Worm (Caenorhabditis elegans) whole organism, young adult: ENCODE data around the gene F11A10.5.

Experiments used
- B0035.1 ChIP-seq: sonication (generic microtip); optimal IDR thresholded peaks from 2 replicates; lab custom pipeline; 2016; ENCODE audit warnings: missing genetic modification characterization, mild to moderate bottlenecking, missing compliant biosample characterization, missing genotype, missing genetic modification reagents
- C17E4.6 ChIP-seq: fragments of 200-800 bp; sonication (Bioruptor generic); IDR thresholded peaks from 2 replicates; pipeline ENCODE4 v1.3.6; 2022; ENCODE audit warnings: missing genetic modification reagents, missing genetic modification characterization, missing compliant biosample characterization
- F52B5.7 ChIP-seq: sonication (generic microtip); optimal IDR thresholded peaks from 2 replicates; lab custom pipeline; 2016; ENCODE audit warnings: mild to moderate bottlenecking, missing genetic modification characterization, missing compliant biosample characterization
- K11D2.4 ChIP-seq: fragments of 200-800 bp; sonication (Bioruptor generic); IDR thresholded peaks from 2 replicates; pipeline ENCODE4 v1.3.6; 2022; ENCODE audit warnings: missing genetic modification reagents, missing genetic modification characterization, missing compliant biosample characterization
- T26A5.8 ChIP-seq: sonication (generic microtip); optimal IDR thresholded peaks from 2 replicates; lab custom pipeline; 2016; ENCODE audit warnings: missing genetic modification characterization, missing compliant biosample characterization
- Y56A3A.18 ChIP-seq: fragments of 200-800 bp; sonication (Bioruptor generic); IDR thresholded peaks from 2 replicates; pipeline ENCODE4 v1.3.6; 2022; ENCODE audit warnings: missing genetic modification reagents, missing genetic modification characterization, missing compliant biosample characterization
- Y67H2A.10 ChIP-seq: fragments of 200-800 bp; sonication (Bioruptor generic); conservative IDR thresholded peaks from 2 replicates; pipeline ENCODE4 v1.3.6; 2022; ENCODE audit warnings: missing genetic modification reagents, missing genetic modification characterization, missing compliant biosample characterization
- Y79H2A.3 ChIP-seq: fragments of 200-800 bp; sonication (Bioruptor generic); conservative IDR thresholded peaks from 2 replicates; pipeline ENCODE4 v1.3.6; 2022; ENCODE audit warnings: missing genetic modification reagents, missing genetic modification characterization, missing compliant biosample characterization
- ZK185.1 ChIP-seq: sonication (generic microtip); optimal IDR thresholded peaks from 2 replicates; lab custom pipeline; 2016; ENCODE audit warnings: mild to moderate bottlenecking, missing genetic modification characterization, missing compliant biosample characterization; ENCODE audit not compliant: poor library complexity, severe bottlenecking
- aptf-3 ChIP-seq: fragments of 200-800 bp; sonication (Bioruptor generic); IDR thresholded peaks from 2 replicates; pipeline ENCODE4 v1.3.6; 2022; ENCODE audit warnings: missing genetic modification characterization, missing compliant biosample characterization
- atf-7 ChIP-seq: sonication (generic microtip); optimal IDR thresholded peaks from 2 replicates; lab custom pipeline; 2017; ENCODE audit warnings: mild to moderate bottlenecking, missing genetic modification characterization, missing compliant biosample characterization
- cebp-1 ChIP-seq, 2 experiments: fragments of 200-800 bp in 1 of 2; sonication (Bioruptor generic) in 1 of 2; sonication (generic microtip) in 1 of 2; IDR thresholded peaks in 1 of 2; optimal IDR thresholded peaks in 1 of 2; 2 replicates each; pipeline versions ENCODE4 v1.3.6 to Lab custom; 2017 to 2022; ENCODE audit warnings: missing compliant biosample characterization in 2 of 2, missing genetic modification characterization in 2 of 2, mild to moderate bottlenecking in 1 of 2, missing genetic modification reagents in 1 of 2, moderate library complexity in 1 of 2
- cebp-2 ChIP-seq: fragments of 200-800 bp; sonication (Bioruptor generic); IDR thresholded peaks from 2 replicates; pipeline ENCODE4 v1.3.6; 2022; ENCODE audit warnings: missing genetic modification characterization, missing compliant biosample characterization
- chd-7 ChIP-seq: sonication (generic microtip); optimal IDR thresholded peaks from 2 replicates; lab custom pipeline; 2016; ENCODE audit warnings: mild to moderate bottlenecking, missing genetic modification characterization, moderate library complexity, missing compliant biosample characterization
- dpl-1 ChIP-seq: fragments of 150-350 bp; optimal IDR thresholded peaks from 2 replicates; lab custom pipeline; 2014; ENCODE audit warnings: missing biosample characterization, missing genetic modification reagents, missing genetic modification characterization
- efl-1 ChIP-seq: fragments of 150-350 bp; optimal IDR thresholded peaks from 2 replicates; lab custom pipeline; 2014; ENCODE audit warnings: missing biosample characterization, missing genetic modification reagents, missing genetic modification characterization
- ets-4 ChIP-seq: fragments of 200-800 bp; sonication (Bioruptor generic); optimal IDR thresholded peaks from 2 replicates; lab custom pipeline; 2018; ENCODE audit warnings: mild to moderate bottlenecking, missing genetic modification characterization, missing compliant biosample characterization
- hlh-12 ChIP-seq: sonication (generic microtip); optimal IDR thresholded peaks from 2 replicates; lab custom pipeline; 2016; ENCODE audit warnings: missing genetic modification characterization, missing compliant biosample characterization
- hlh-26 ChIP-seq: fragments of 200-800 bp; sonication (Bioruptor generic); conservative IDR thresholded peaks from 2 replicates; pipeline ENCODE4 v1.3.6; 2022; ENCODE audit warnings: missing genetic modification reagents, missing genetic modification characterization, missing compliant biosample characterization
- hmg-20 ChIP-seq: fragments of 200-800 bp; sonication (Bioruptor generic); IDR thresholded peaks from 2 replicates; pipeline ENCODE4 v1.3.6; 2022; ENCODE audit warnings: missing genetic modification reagents, missing genetic modification characterization, missing compliant biosample characterization
- hsf-1 ChIP-seq: fragments of 200-800 bp; sonication (Bioruptor generic); IDR thresholded peaks from 2 replicates; pipeline ENCODE4 v1.3.6; 2022; ENCODE audit warnings: missing genetic modification reagents, missing genetic modification characterization, missing compliant biosample characterization
- lin-26 ChIP-seq: fragments of 200-800 bp; sonication (Bioruptor generic); IDR thresholded peaks from 2 replicates; pipeline ENCODE4 v1.3.6; 2022; ENCODE audit warnings: missing genetic modification reagents, missing genetic modification characterization, missing compliant biosample characterization
- lin-35 ChIP-seq, 3 experiments: fragments of 150-350 bp in 2 of 3; sonication (generic microtip) in 1 of 3; optimal IDR thresholded peaks; 2 replicates each; lab custom pipeline; 2014 to 2018; ENCODE audit warnings: missing biosample characterization in 3 of 3, missing genetic modification characterization in 3 of 3, missing genetic modification reagents in 3 of 3
- lin-40 ChIP-seq: sonication (generic microtip); optimal IDR thresholded peaks from 2 replicates; lab custom pipeline; 2016; ENCODE audit warnings: missing genetic modification characterization, mild to moderate bottlenecking, missing compliant biosample characterization, missing genotype, missing genetic modification reagents
- madf-3 ChIP-seq: fragments of 200-800 bp; sonication (Bioruptor generic); IDR thresholded peaks from 2 replicates; pipeline ENCODE4 v1.3.6; 2022; ENCODE audit warnings: missing genetic modification reagents, missing genetic modification characterization, missing compliant biosample characterization
- madf-6 ChIP-seq: fragments of 200-800 bp; sonication (Bioruptor generic); IDR thresholded peaks from 2 replicates; pipeline ENCODE4 v1.3.6; 2022; ENCODE audit warnings: missing genetic modification reagents, missing genetic modification characterization, missing compliant biosample characterization
- mes-4 ChIP-seq: sonication (generic microtip); optimal IDR thresholded peaks from 2 replicates; lab custom pipeline; 2016; ENCODE audit warnings: missing genotype, missing genetic modification characterization, missing compliant biosample characterization
- nfya-1 ChIP-seq: sonication (generic microtip); optimal IDR thresholded peaks from 2 replicates; lab custom pipeline; 2017; ENCODE audit warnings: antibody characterized with exemption, missing compliant biosample characterization, missing genetic modification characterization, borderline replicate concordance; ENCODE audit not compliant: insufficient read depth
- nfyb-1 ChIP-seq: fragments of 200-800 bp; sonication (Bioruptor generic); IDR thresholded peaks from 2 replicates; pipeline ENCODE4 v1.3.6; 2022; ENCODE audit warnings: missing genetic modification reagents, missing genetic modification characterization, missing compliant biosample characterization
- nhr-120 ChIP-seq: fragments of 200-800 bp; sonication (Bioruptor generic); IDR thresholded peaks from 2 replicates; pipeline ENCODE4 v1.3.6; 2022; ENCODE audit warnings: missing genetic modification characterization, missing compliant biosample characterization
- nhr-80 ChIP-seq: sonication (generic microtip); optimal IDR thresholded peaks from 2 replicates; lab custom pipeline; 2016; ENCODE audit warnings: missing genetic modification characterization, missing compliant biosample characterization
- pha-4 ChIP-seq: fragments of 150-350 bp; sonication (generic microtip); optimal IDR thresholded peaks from 2 replicates; lab custom pipeline; 2014; ENCODE audit warnings: missing biosample characterization, missing genetic modification reagents, missing genetic modification characterization
- somi-1 ChIP-seq: fragments of 200-800 bp; sonication (Bioruptor generic); optimal IDR thresholded peaks from 2 replicates; lab custom pipeline; 2018; ENCODE audit warnings: mild to moderate bottlenecking, missing genetic modification characterization, missing compliant biosample characterization
- unc-130 ChIP-seq: sonication (generic microtip); optimal IDR thresholded peaks from 2 replicates; lab custom pipeline; 2016; ENCODE audit warnings: missing genetic modification reagents, missing genetic modification characterization, missing compliant biosample characterization
- unc-62 ChIP-seq: fragments of 150-350 bp; optimal IDR thresholded peaks from 2 replicates; lab custom pipeline; 2014; ENCODE audit warnings: missing biosample characterization, missing genetic modification reagents, missing genetic modification characterization
- ztf-25 ChIP-seq: fragments of 200-800 bp; sonication (Bioruptor generic); IDR thresholded peaks from 2 replicates; pipeline ENCODE4 v1.3.6; 2022; ENCODE audit warnings: missing genetic modification reagents, missing genetic modification characterization, missing compliant biosample characterization
- ztf-28 ChIP-seq: fragments of 200-800 bp; sonication (Bioruptor generic); IDR thresholded peaks from 2 replicates; pipeline ENCODE4 v1.3.6; 2022; ENCODE audit warnings: missing genetic modification reagents, missing genetic modification characterization, missing compliant biosample characterization
- ztf-3 ChIP-seq: fragments of 200-800 bp; sonication (Bioruptor generic); optimal IDR thresholded peaks from 2 replicates; lab custom pipeline; 2018; ENCODE audit warnings: mild to moderate bottlenecking, missing genetic modification characterization, missing compliant biosample characterization
- ztf-6 ChIP-seq: fragments of 200-800 bp; sonication (Bioruptor generic); IDR thresholded peaks from 2 replicates; pipeline ENCODE4 v1.3.6; 2022; ENCODE audit warnings: missing genetic modification reagents, missing genetic modification characterization, missing compliant biosample characterization

Gene F11A10.5

ce11 chrIV:12057508-12057907 is 36.4 kb upstream of the F11A10.5 start, which contains the start of gene K08E4.3:
Gene K08E4.3 (plus strand): TSS chrIV:12057742.
- TF ChIP-seq lin-26 (GFP tag; lab: Robert Waterston, UW), result no peak
- TF ChIP-seq ztf-3 (GFP tag; lab: Kevin White, UChicago), result no peak
- TF ChIP-seq Y79H2A.3 (GFP tag; lab: Robert Waterston, UW), result no peak
- TF ChIP-seq T26A5.8 (tag; lab: Kevin White, UChicago), result no peak
- TF ChIP-seq nfyb-1 (GFP tag; lab: Robert Waterston, UW), result no peak

- no peak for TF ChIP-seq efl-1 (GFP tag; lab: Kevin White, UChicago)
Measured at ce11 chrIV:12061229-12061628, 32.7 kb upstream of the F11A10.5 start, which contains the start of gene K08E4.8. Gene K08E4.8 (minus strand): TSS chrIV:12061329.

ce11 chrIV:12068590-12068989 is 25.3 kb upstream of the F11A10.5 start, which contains the start of gene bath-37:
Gene bath-37 (plus strand): TSS chrIV:12068890.
- TF ChIP-seq dpl-1, result no peak
- TF ChIP-seq nfya-1 (tag; lab: Kevin White, UChicago), result no peak
- no peak for TF ChIP-seq mes-4 (tag; lab: Kevin White, UChicago)
- no peak for TF ChIP-seq efl-1 (GFP tag; lab: Kevin White, UChicago)
- TF ChIP-seq K11D2.4 (GFP tag; lab: Robert Waterston, UW), result no peak
- no peak for TF ChIP-seq lin-40 (tag; lab: Kevin White, UChicago)
- no peak for TF ChIP-seq unc-130
- no peak for TF ChIP-seq ztf-25 (GFP tag; lab: Robert Waterston, UW)
- no peak for TF ChIP-seq madf-3 (GFP tag; lab: Robert Waterston, UW)
- no peak for TF ChIP-seq ets-4 (GFP tag; lab: Kevin White, UChicago)
- no peak for TF ChIP-seq Y56A3A.18 (GFP tag; lab: Robert Waterston, UW)
- no peak for TF ChIP-seq F52B5.7 (tag; lab: Kevin White, UChicago)
- no peak for TF ChIP-seq lin-35 (GFP tag; optimal IDR thresholded peaks at IDR 0.05; lab: Kevin White, UChicago)
- no peak for TF ChIP-seq C17E4.6
- no peak for TF ChIP-seq ztf-6 (GFP tag; lab: Robert Waterston, UW)
- TF ChIP-seq cebp-1 (GFP tag; IDR thresholded peaks at IDR 0.05; lab: Robert Waterston, UW), result no peak
- no peak for TF ChIP-seq cebp-1 (tag; optimal IDR thresholded peaks at IDR 0.05; lab: Kevin White, UChicago)
- no peak for TF ChIP-seq unc-62 (GFP tag; lab: Kevin White, UChicago)
- TF ChIP-seq chd-7 (tag; lab: Kevin White, UChicago), result no peak
- no peak for TF ChIP-seq ZK185.1 (tag; lab: Kevin White, UChicago)
- TF ChIP-seq B0035.1, result no peak

- TF ChIP-seq nhr-120 (no peak), cebp-2 (GFP tag; lab: Robert Waterston, UW) (no peak), hsf-1 (no peak), hmg-20 (GFP tag; lab: Robert Waterston, UW) (no peak), madf-3 (GFP tag; lab: Robert Waterston, UW) (no peak), nhr-80 (no peak), hlh-26 (GFP tag; lab: Robert Waterston, UW) (no peak), pha-4 (tag; lab: Kevin White, UChicago) (no peak), madf-6 (GFP tag; lab: Robert Waterston, UW) (no peak), somi-1 (GFP tag; lab: Kevin White, UChicago) (no peak), hlh-12 (no peak), nfyb-1 (GFP tag; lab: Robert Waterston, UW) (no peak), Y67H2A.10 (GFP tag; lab: Robert Waterston, UW) (no peak), atf-7 (tag; lab: Kevin White, UChicago) (no peak), aptf-3 (GFP tag; lab: Robert Waterston, UW) (no peak), dpl-1 (no peak), ztf-28 (GFP tag; lab: Robert Waterston, UW) (no peak)
Measured at ce11 chrIV:12075497-12075896, 18.4 kb upstream of the F11A10.5 start, which contains the start of gene K08E4.7. Gene K08E4.7 (plus strand): TSS chrIV:12075797.
